Fruit fly (Drosophila melanogaster) whole organism, embryonic: ENCODE measurements around the gene CG14221.

Experiments
- Antp ChIP-seq: fragments of 200-800 bp; sonication (Bioruptor generic); optimal IDR thresholded peaks from 3 replicates; lab custom pipeline; 2016; ENCODE audit warnings: missing biosample characterization, missing genetic modification characterization
- CG12744 ChIP-seq: fragments of 200-800 bp; sonication (Bioruptor generic); optimal IDR thresholded peaks from 2 replicates; lab custom pipeline; 2016; ENCODE audit warnings: missing biosample characterization, missing genetic modification characterization
- CG12942 ChIP-seq: fragments of 200-800 bp; sonication (Bioruptor generic); optimal IDR thresholded peaks from 3 replicates; lab custom pipeline; 2016; ENCODE audit warnings: missing biosample characterization, missing genetic modification characterization
- CG13287 ChIP-seq: fragments of 200-800 bp; sonication (Bioruptor generic); IDR thresholded peaks from 2 replicates; pipeline ENCODE4 v1.3.6; 2022; ENCODE audit warnings: missing biosample characterization, missing genetic modification characterization; ENCODE audit not compliant: partially characterized antibody
- CG13424 ChIP-seq: fragments of 200-800 bp; sonication (Bioruptor generic); optimal IDR thresholded peaks from 2 replicates; lab custom pipeline; 2019; ENCODE audit warnings: missing biosample characterization, mild to moderate bottlenecking, missing genetic modification characterization, moderate library complexity
- CG14667 ChIP-seq: fragments of 200-800 bp; sonication (Bioruptor generic); IDR thresholded peaks from 2 replicates; pipeline ENCODE4 v1.3.6; 2022; ENCODE audit warnings: missing biosample characterization, missing genetic modification characterization
- CG14710 ChIP-seq: fragments of 200-800 bp; sonication (Bioruptor generic); optimal IDR thresholded peaks from 3 replicates; lab custom pipeline; 2019; ENCODE audit warnings: missing biosample characterization, mild to moderate bottlenecking, missing genetic modification characterization, moderate library complexity
- CG14860 ChIP-seq: fragments of 200-800 bp; sonication (Bioruptor generic); IDR thresholded peaks from 3 replicates; pipeline ENCODE4 v1.3.6; 2022; ENCODE audit warnings: missing biosample characterization, missing genetic modification characterization; ENCODE audit not compliant: partially characterized antibody
- CG15011 ChIP-seq: fragments of 200-800 bp; sonication (Bioruptor generic); optimal IDR thresholded peaks from 3 replicates; lab custom pipeline; 2018; ENCODE audit warnings: missing biosample characterization, mild to moderate bottlenecking, missing genetic modification characterization
- CG15269 ChIP-seq: fragments of 200-800 bp; sonication (Bioruptor generic); optimal IDR thresholded peaks from 2 replicates; lab custom pipeline; 2018; ENCODE audit warnings: missing biosample characterization, mild to moderate bottlenecking, missing genetic modification characterization, moderate library complexity
- CG1647 ChIP-seq: fragments of 200-800 bp; sonication (Bioruptor generic); optimal IDR thresholded peaks from 3 replicates; lab custom pipeline; 2016; ENCODE audit warnings: missing biosample characterization, missing genetic modification characterization
- CG1792 ChIP-seq: fragments of 200-800 bp; sonication (Bioruptor generic); optimal IDR thresholded peaks from 2 replicates; lab custom pipeline; 2016; ENCODE audit warnings: missing biosample characterization, missing genetic modification characterization
- CG2199 ChIP-seq: fragments of 200-800 bp; sonication (Bioruptor generic); IDR thresholded peaks from 3 replicates; pipeline ENCODE4 v1.3.6; 2022; ENCODE audit warnings: missing biosample characterization, missing genetic modification characterization
- CG32767 ChIP-seq: fragments of 200-800 bp; sonication (Bioruptor generic); IDR thresholded peaks from 2 replicates; pipeline ENCODE4 v1.3.6; 2022; ENCODE audit warnings: missing biosample characterization, missing genetic modification characterization
- CG43689 ChIP-seq: fragments of 200-800 bp; sonication (Bioruptor generic); IDR thresholded peaks from 2 replicates; pipeline ENCODE4 v1.3.6; 2022; ENCODE audit warnings: missing biosample characterization, missing genetic modification characterization
- CG4820 ChIP-seq: fragments of 200-800 bp; sonication (Bioruptor generic); optimal IDR thresholded peaks from 3 replicates; lab custom pipeline; 2016; ENCODE audit warnings: missing biosample characterization, missing genetic modification characterization
- CG6654 ChIP-seq: fragments of 200-800 bp; sonication (Bioruptor generic); optimal IDR thresholded peaks from 2 replicates; lab custom pipeline; 2017; ENCODE audit warnings: missing biosample characterization, mild to moderate bottlenecking, missing genetic modification characterization
- CG8281 ChIP-seq: fragments of 200-800 bp; sonication (Bioruptor generic); optimal IDR thresholded peaks from 2 replicates; lab custom pipeline; 2018; ENCODE audit warnings: missing biosample characterization, mild to moderate bottlenecking, missing genetic modification characterization, moderate library complexity
- Chrac-16 ChIP-seq: fragments of 200-800 bp; sonication (Bioruptor generic); optimal IDR thresholded peaks from 3 replicates; lab custom pipeline; 2016; ENCODE audit warnings: missing biosample characterization, missing genetic modification characterization
- Dp ChIP-seq: fragments of 200-800 bp; sonication (Bioruptor generic); optimal IDR thresholded peaks from 2 replicates; lab custom pipeline; 2018; ENCODE audit warnings: missing biosample characterization, mild to moderate bottlenecking, missing genetic modification characterization, moderate library complexity
- Ets65A ChIP-seq: fragments of 200-800 bp; sonication (Bioruptor generic); peaks from one replicate; lab custom pipeline; 2016; ENCODE audit warnings: missing biosample characterization, missing genetic modification characterization
- Hand ChIP-seq: fragments of 200-800 bp; sonication (Bioruptor generic); optimal IDR thresholded peaks from 2 replicates; lab custom pipeline; 2017; ENCODE audit warnings: mild to moderate bottlenecking, missing biosample characterization, missing genetic modification reagents, missing genetic modification characterization
- Hey ChIP-seq: fragments of 200-800 bp; sonication (Bioruptor generic); optimal IDR thresholded peaks from 3 replicates; lab custom pipeline; 2018; ENCODE audit warnings: missing biosample characterization, mild to moderate bottlenecking, missing genetic modification characterization
- Lpt ChIP-seq: fragments of >200 bp; optimal IDR thresholded peaks from 2 replicates; lab custom pipeline; 2018; ENCODE audit warnings: missing biosample characterization, missing genetic modification characterization
- Mad ChIP-seq: fragments of 200-800 bp; sonication (Bioruptor generic); optimal IDR thresholded peaks from 2 replicates; lab custom pipeline; 2016; ENCODE audit warnings: missing biosample characterization, missing genetic modification characterization
- Meics ChIP-seq: fragments of 200-800 bp; sonication (Bioruptor generic); optimal IDR thresholded peaks from 2 replicates; lab custom pipeline; 2017; ENCODE audit warnings: missing biosample characterization, mild to moderate bottlenecking, missing genetic modification characterization
- Myb ChIP-seq: fragments of 200-800 bp; sonication (Bioruptor generic); optimal IDR thresholded peaks from 2 replicates; lab custom pipeline; 2016; ENCODE audit warnings: missing biosample characterization, missing genetic modification characterization
- NFAT ChIP-seq: fragments of 200-800 bp; sonication (Bioruptor generic); IDR thresholded peaks from 2 replicates; pipeline ENCODE4 v1.3.6; 2022; ENCODE audit warnings: missing biosample characterization, missing genetic modification characterization
- Ravus ChIP-seq: fragments of 200-800 bp; sonication (Bioruptor generic); IDR thresholded peaks from 2 replicates; pipeline ENCODE4 v1.3.6; 2022; ENCODE audit warnings: missing biosample characterization, missing genetic modification characterization
- Rx ChIP-seq: fragments of 200-800 bp; sonication (Bioruptor generic); IDR thresholded peaks from 2 replicates; pipeline ENCODE4 v1.3.6; 2022; ENCODE audit warnings: missing biosample characterization, missing genetic modification characterization
- Ssrp ChIP-seq: fragments of 200-800 bp; sonication (Bioruptor generic); optimal IDR thresholded peaks from 2 replicates; lab custom pipeline; 2018; ENCODE audit warnings: missing biosample characterization, mild to moderate bottlenecking, missing genetic modification characterization, moderate library complexity
- Trl ChIP-seq, 3 experiments: fragments of >200 bp in 2 of 3; fragments of 200-800 bp in 1 of 3; sonication (Bioruptor generic) in 1 of 3; optimal IDR thresholded peaks; 2 replicates in 1 of 3; 3 replicates in 2 of 3; lab custom pipeline; 2016 to 2017; ENCODE audit warnings: missing biosample characterization in 1 of 3, missing genetic modification characterization in 1 of 3
- abd-A ChIP-seq: fragments of 200-800 bp; sonication (Bioruptor generic); optimal IDR thresholded peaks from 3 replicates; lab custom pipeline; 2019; ENCODE audit warnings: missing biosample characterization, mild to moderate bottlenecking, missing genetic modification characterization, moderate library complexity
- ap ChIP-seq: fragments of 200-800 bp; sonication (Bioruptor generic); IDR thresholded peaks from 2 replicates; pipeline ENCODE4 v1.3.6; 2022; ENCODE audit warnings: missing biosample characterization, missing genetic modification characterization
- crol ChIP-seq: fragments of 200-800 bp; sonication (Bioruptor generic); IDR thresholded peaks from 2 replicates; pipeline ENCODE4 v1.3.6; 2022; ENCODE audit warnings: missing biosample characterization, missing genetic modification characterization
- en ChIP-seq: fragments of 200-800 bp; sonication (Bioruptor generic); optimal IDR thresholded peaks from 2 replicates; lab custom pipeline; 2016; ENCODE audit warnings: missing biosample characterization, missing genetic modification characterization
- gce ChIP-seq: fragments of 200-800 bp; sonication (Bioruptor generic); IDR thresholded peaks from 3 replicates; pipeline ENCODE4 v1.3.6; 2022; ENCODE audit warnings: missing biosample characterization, missing genetic modification characterization
- gem ChIP-seq: fragments of 200-800 bp; sonication (Bioruptor generic); optimal IDR thresholded peaks from 2 replicates; lab custom pipeline; 2019; ENCODE audit warnings: missing biosample characterization, mild to moderate bottlenecking, missing genetic modification characterization, moderate library complexity
- gfzf ChIP-seq: fragments of 200-800 bp; sonication (Bioruptor generic); optimal IDR thresholded peaks from 2 replicates; lab custom pipeline; 2016; ENCODE audit warnings: missing biosample characterization, mild to moderate bottlenecking, missing genetic modification characterization, moderate library complexity
- grn ChIP-seq: fragments of 200-800 bp; sonication (Bioruptor generic); optimal IDR thresholded peaks from 3 replicates; lab custom pipeline; 2017; ENCODE audit warnings: missing biosample characterization, missing genetic modification characterization
- nerfin-1 ChIP-seq: fragments of 200-800 bp; sonication (Bioruptor generic); optimal IDR thresholded peaks from 3 replicates; lab custom pipeline; 2019; ENCODE audit warnings: missing biosample characterization, mild to moderate bottlenecking, missing genetic modification characterization, moderate library complexity
- onecut ChIP-seq: fragments of 200-800 bp; sonication (Bioruptor generic); IDR thresholded peaks from 2 replicates; pipeline ENCODE4 v1.3.6; 2022; ENCODE audit warnings: missing biosample characterization, missing genetic modification characterization
- peb ChIP-seq: fragments of 200-800 bp; sonication (Bioruptor generic); IDR thresholded peaks from 2 replicates; pipeline ENCODE4 v1.3.6; 2022; ENCODE audit warnings: missing biosample characterization, missing genetic modification characterization
- pzg ChIP-seq: fragments of 200-800 bp; sonication (Bioruptor generic); optimal IDR thresholded peaks from 3 replicates; lab custom pipeline; 2018; ENCODE audit warnings: missing biosample characterization, mild to moderate bottlenecking, missing genetic modification characterization, moderate library complexity
- sisA ChIP-seq: fragments of 200-800 bp; sonication (Bioruptor generic); IDR thresholded peaks from 2 replicates; pipeline ENCODE4 v1.3.6; 2022; ENCODE audit warnings: missing biosample characterization, missing genetic modification characterization
- slbo ChIP-seq: fragments of 200-800 bp; sonication (Bioruptor generic); IDR thresholded peaks from 2 replicates; pipeline ENCODE4 v1.3.6; 2022; ENCODE audit warnings: missing biosample characterization, missing genetic modification characterization
- sqz ChIP-seq: fragments of 200-800 bp; sonication (Bioruptor generic); optimal IDR thresholded peaks from 3 replicates; lab custom pipeline; 2018; ENCODE audit warnings: missing biosample characterization, mild to moderate bottlenecking, missing genetic modification characterization
- tio ChIP-seq: fragments of 200-800 bp; sonication (Bioruptor generic); optimal IDR thresholded peaks from 2 replicates; lab custom pipeline; 2017; ENCODE audit warnings: missing biosample characterization, missing genetic modification characterization, inconsistent platforms
- trem ChIP-seq: fragments of 200-800 bp; optimal IDR thresholded peaks from 3 replicates; lab custom pipeline; 2019; ENCODE audit warnings: missing biosample characterization, mild to moderate bottlenecking, missing genetic modification characterization, moderate library complexity
- tup ChIP-seq: fragments of 200-800 bp; sonication (Bioruptor generic); optimal IDR thresholded peaks from 2 replicates; lab custom pipeline; 2016; ENCODE audit warnings: missing biosample characterization, mild to moderate bottlenecking, missing genetic modification characterization, moderate library complexity

CG14221 gene

dm6 chrX:19663859-19664728 is 43.0 kb upstream of the CG14221 start, which contains the start of the genes CG14223 and Ssu72 (continued):
- TF ChIP-seq ap (GFP tag; lab: Robert Waterston, UW) (no peak), Ravus (no peak), CG13287 (GFP tag; lab: Robert Waterston, UW) (peak; percentile 84), grn (GFP tag; lab: Kevin White, UChicago) (no peak), gce (no peak), gem (tag; lab: Kevin White, UChicago) (peak; percentile 13), Ssrp (tag; lab: Kevin White, UChicago) (no peak), CG4820 (GFP tag; lab: Kevin White, UChicago) (no peak), tup (GFP tag; lab: Kevin White, UChicago) (no peak), CG8281 (no peak), CG6654 (GFP tag; lab: Kevin White, UChicago) (no peak), CG15011 (GFP tag; lab: Kevin White, UChicago) (no peak), onecut (peak; percentile 81), CG13424 (tag; lab: Kevin White, UChicago) (no peak), tio (GFP tag; lab: Kevin White, UChicago) (no peak), CG12942 (GFP tag; lab: Kevin White, UChicago) (no peak), Dp (peak; percentile 86), CG12744 (GFP tag; lab: Kevin White, UChicago) (no peak), CG32767 (no peak), CG14860 (peak; percentile 49; the same call in 2 of the 3 replicates), slbo (GFP tag; lab: Robert Waterston, UW) (peak; percentile 44; the same call in 1 of the 2 replicates), Antp (GFP tag; lab: Kevin White, UChicago) (no peak), CG2199 (GFP tag; lab: Robert Waterston, UW) (no peak), trem (tag; lab: Kevin White, UChicago) (peak; percentile 6), crol (no peak), sqz (no peak), Myb (GFP tag; lab: Kevin White, UChicago) (peak; percentile 71), NFAT (no peak), CG1647 (GFP tag; lab: Kevin White, UChicago) (peak; percentile 14), Mad (no peak), en (GFP tag; lab: Kevin White, UChicago) (no peak), Rx (GFP tag; lab: Robert Waterston, UW) (no peak), Hey (no peak), abd-A (tag; lab: Kevin White, UChicago) (no peak), CG1792 (GFP tag; lab: Kevin White, UChicago) (no peak), gfzf (no peak), sisA (GFP tag; lab: Robert Waterston, UW) (no peak; the same call in 1 of the 2 replicates), peb (GFP tag; lab: Robert Waterston, UW) (no peak), CG43689 (GFP tag; lab: Robert Waterston, UW) (no peak)

DNA sequence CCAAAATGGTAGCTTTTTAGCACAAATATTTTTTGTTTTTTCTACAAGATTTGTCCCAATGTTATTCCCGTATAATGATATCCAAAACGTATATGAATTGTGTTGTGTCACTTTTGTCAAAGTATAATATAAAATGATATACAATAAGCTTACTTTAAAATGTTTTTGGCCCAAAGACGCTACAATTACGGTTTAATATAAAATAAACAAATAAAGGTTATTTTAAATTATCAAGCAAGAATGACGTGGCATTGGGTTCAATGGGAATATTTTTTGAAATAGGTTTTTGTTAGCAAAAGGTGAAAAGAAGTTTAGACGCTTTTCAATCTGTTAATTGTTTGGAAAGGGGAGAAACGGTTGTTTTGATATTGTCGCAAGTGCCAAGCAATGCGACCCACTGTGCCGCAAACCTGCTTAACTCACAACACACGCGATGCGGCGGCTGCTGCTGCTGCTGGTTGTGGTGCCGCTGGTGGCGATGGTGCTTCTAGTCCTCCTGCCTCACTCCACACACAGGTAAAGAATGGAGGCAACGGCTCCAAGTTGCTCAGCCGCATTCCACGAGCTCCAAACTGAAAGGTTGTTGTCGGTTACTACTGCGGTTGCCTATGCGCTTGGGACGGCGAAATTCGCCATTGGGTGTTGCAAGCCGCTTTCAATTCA is 42.3 kb upstream of the CG14221 start:
- TF ChIP-seq CG13424 (tag; lab: Kevin White, UChicago), result peak; percentile 65
- peak in 1 of 2 experiments; percentile 43 for TF ChIP-seq Trl (optimal IDR thresholded peaks at IDR 0.05; lab: Kevin White, UChicago)
- no peak for TF ChIP-seq Trl (GFP tag; optimal IDR thresholded peaks at IDR 0.05; lab: Kevin White, UChicago)
- TF ChIP-seq Chrac-16 (GFP tag; lab: Kevin White, UChicago), result peak; percentile 11
- TF ChIP-seq CG14710, result peak; percentile 43
- TF ChIP-seq nerfin-1, result peak; percentile 44
- peak; percentile 66 for TF ChIP-seq Ets65A (GFP tag; lab: Kevin White, UChicago)
- TF ChIP-seq Lpt, result no peak
- TF ChIP-seq Hand, result peak; percentile 43
- TF ChIP-seq pzg, result no peak
- TF ChIP-seq CG14667, result no peak
- TF ChIP-seq CG15269, result peak; percentile 64
- TF ChIP-seq Meics (GFP tag; lab: Kevin White, UChicago), result peak; percentile 75
